Worm (Caenorhabditis elegans) whole organism, early embryonic: ENCODE results near the gene srg-48.

Experiments
- aly-1 ChIP-seq: sonication (generic microtip); optimal IDR thresholded peaks from 2 replicates; lab custom pipeline; 2016; ENCODE audit warnings: missing genetic modification characterization, missing compliant biosample characterization
- ama-1 ChIP-seq: fragments of 150-350 bp; optimal IDR thresholded peaks from 2 replicates; lab custom pipeline; 2014
- ceh-36 ChIP-seq: sonication (generic microtip); optimal IDR thresholded peaks from 2 replicates; lab custom pipeline; 2016; ENCODE audit warnings: missing genetic modification characterization, inconsistent platforms, missing compliant biosample characterization
- flt-1 ChIP-seq: fragments of 200-800 bp; sonication (Bioruptor generic); IDR thresholded peaks from 2 replicates; pipeline ENCODE4 v1.3.6; 2022; ENCODE audit warnings: missing genetic modification characterization, missing compliant biosample characterization
- hmbx-1 ChIP-seq: sonication (generic microtip); optimal IDR thresholded peaks from 2 replicates; lab custom pipeline; 2016; ENCODE audit warnings: mild to moderate bottlenecking, missing genetic modification characterization, missing compliant biosample characterization
- pes-1 ChIP-seq: fragments of 200-800 bp; sonication (Bioruptor generic); IDR thresholded peaks from 2 replicates; pipeline ENCODE4 v1.3.6; 2022; ENCODE audit warnings: missing genetic modification reagents, missing genetic modification characterization, missing compliant biosample characterization
- scrt-1 ChIP-seq: fragments of 200-800 bp; sonication (Bioruptor generic); IDR thresholded peaks from 2 replicates; pipeline ENCODE4 v1.3.6; 2022; ENCODE audit warnings: missing genetic modification characterization, missing compliant biosample characterization
- sea-1 ChIP-seq: fragments of 200-800 bp; sonication (Bioruptor generic); conservative IDR thresholded peaks from 2 replicates; pipeline ENCODE4 v1.3.6; 2022; ENCODE audit warnings: missing genetic modification characterization, missing compliant biosample characterization
- tbx-11 ChIP-seq: fragments of 200-800 bp; sonication (Bioruptor generic); IDR thresholded peaks from 2 replicates; pipeline ENCODE4 v1.3.6; 2022; ENCODE audit warnings: missing genetic modification characterization, missing compliant biosample characterization
- tbx-37 ChIP-seq: fragments of 200-800 bp; sonication (Bioruptor generic); conservative IDR thresholded peaks from 2 replicates; pipeline ENCODE4 v1.3.6; 2022; ENCODE audit warnings: missing genetic modification reagents, missing genetic modification characterization, missing compliant biosample characterization
- tra-4 ChIP-seq: sonication (generic microtip); optimal IDR thresholded peaks from 2 replicates; lab custom pipeline; 2017; ENCODE audit warnings: missing genetic modification characterization, missing compliant biosample characterization

DNA sequence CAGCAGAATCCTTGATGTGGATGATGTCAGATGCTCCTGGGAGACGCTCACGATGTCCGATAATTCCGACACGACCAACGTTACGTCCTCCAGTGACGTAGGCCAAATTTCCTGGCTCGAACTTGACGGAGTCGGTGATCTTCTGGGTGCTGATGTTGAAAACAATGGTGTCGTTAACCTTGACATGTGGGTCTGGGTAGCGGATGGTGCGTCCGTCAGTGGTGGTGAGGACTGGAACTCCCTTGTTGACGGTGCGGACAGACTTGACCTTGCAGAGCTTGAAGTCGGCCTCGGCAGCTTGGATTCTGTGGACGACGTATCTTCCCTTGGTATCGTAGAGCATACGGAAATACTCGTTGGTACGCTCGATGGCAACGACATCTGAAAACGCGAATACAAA is 11.8 kb downstream of the srg-48 start:
- TF ChIP-seq ama-1 (no peak), ceh-36 (tag; lab: Kevin White, UChicago) (no peak), sea-1 (GFP tag; lab: Robert Waterston, UW) (no peak), scrt-1 (GFP tag; lab: Robert Waterston, UW) (no peak), aly-1 (tag; lab: Kevin White, UChicago) (no peak), hmbx-1 (no peak), tra-4 (tag; lab: Kevin White, UChicago) (no peak), tbx-37 (GFP tag; lab: Robert Waterston, UW) (no peak), tbx-11 (GFP tag; lab: Robert Waterston, UW) (no peak), pes-1 (GFP tag; lab: Robert Waterston, UW) (no peak), flt-1 (GFP tag; lab: Robert Waterston, UW) (no peak)
